Worm (Caenorhabditis elegans) whole organism, young adult: ENCODE results near the gene orai-1.

Experiments used
- B0035.1 ChIP-seq: sonication (generic microtip); optimal IDR thresholded peaks from 2 replicates; lab custom pipeline; 2016; ENCODE audit warnings: missing genetic modification characterization, mild to moderate bottlenecking, missing compliant biosample characterization, missing genotype, missing genetic modification reagents
- B0336.3 ChIP-seq: fragments of 200-800 bp; sonication (Bioruptor generic); IDR thresholded peaks from 2 replicates; pipeline ENCODE4 v1.3.6; 2022; ENCODE audit warnings: missing genetic modification characterization, missing compliant biosample characterization
- C06A6.2 ChIP-seq: fragments of 200-800 bp; sonication (Bioruptor generic); conservative IDR thresholded peaks from 2 replicates; pipeline ENCODE4 v1.3.6; 2022; ENCODE audit warnings: missing genetic modification characterization, missing compliant biosample characterization
- F10E7.11 ChIP-seq: sonication (generic microtip); optimal IDR thresholded peaks from 2 replicates; lab custom pipeline; 2017; ENCODE audit warnings: mild to moderate bottlenecking, missing genetic modification characterization, moderate library complexity, missing compliant biosample characterization
- F33H1.4 ChIP-seq: fragments of 200-800 bp; sonication (Bioruptor generic); IDR thresholded peaks from 2 replicates; pipeline ENCODE4 v1.3.6; 2022; ENCODE audit warnings: missing genetic modification reagents, missing genetic modification characterization, missing compliant biosample characterization
- F37B4.10 ChIP-seq: fragments of 200-800 bp; sonication (Bioruptor generic); IDR thresholded peaks from 2 replicates; pipeline ENCODE4 v1.3.6; 2022; ENCODE audit warnings: missing genetic modification characterization, missing compliant biosample characterization
- F57C9.4 ChIP-seq: sonication (generic microtip); optimal IDR thresholded peaks from 2 replicates; lab custom pipeline; 2017; ENCODE audit warnings: mild to moderate bottlenecking, missing genetic modification characterization, missing compliant biosample characterization
- K12H6.12 ChIP-seq: fragments of 200-800 bp; sonication (Bioruptor generic); optimal IDR thresholded peaks from 2 replicates; lab custom pipeline; 2018; ENCODE audit warnings: mild to moderate bottlenecking, missing genetic modification characterization, missing compliant biosample characterization
- Y53G8AR.9 ChIP-seq: fragments of 200-800 bp; sonication (Bioruptor generic); conservative IDR thresholded peaks from 2 replicates; pipeline ENCODE4 v1.3.6; 2022; ENCODE audit warnings: missing genetic modification reagents, missing genetic modification characterization, missing compliant biosample characterization
- Y56A3A.18 ChIP-seq: fragments of 200-800 bp; sonication (Bioruptor generic); IDR thresholded peaks from 2 replicates; pipeline ENCODE4 v1.3.6; 2022; ENCODE audit warnings: missing genetic modification reagents, missing genetic modification characterization, missing compliant biosample characterization
- Y67H2A.10 ChIP-seq: fragments of 200-800 bp; sonication (Bioruptor generic); conservative IDR thresholded peaks from 2 replicates; pipeline ENCODE4 v1.3.6; 2022; ENCODE audit warnings: missing genetic modification reagents, missing genetic modification characterization, missing compliant biosample characterization
- Y79H2A.3 ChIP-seq: fragments of 200-800 bp; sonication (Bioruptor generic); conservative IDR thresholded peaks from 2 replicates; pipeline ENCODE4 v1.3.6; 2022; ENCODE audit warnings: missing genetic modification reagents, missing genetic modification characterization, missing compliant biosample characterization
- ccch-3 ChIP-seq: fragments of 200-800 bp; sonication (Bioruptor generic); optimal IDR thresholded peaks from 2 replicates; lab custom pipeline; 2018; ENCODE audit warnings: mild to moderate bottlenecking, missing genetic modification characterization, missing compliant biosample characterization
- cebp-1 ChIP-seq, 2 experiments: fragments of 200-800 bp in 1 of 2; sonication (Bioruptor generic) in 1 of 2; sonication (generic microtip) in 1 of 2; IDR thresholded peaks in 1 of 2; optimal IDR thresholded peaks in 1 of 2; 2 replicates each; pipeline versions ENCODE4 v1.3.6 to Lab custom; 2017 to 2022; ENCODE audit warnings: missing compliant biosample characterization in 2 of 2, missing genetic modification characterization in 2 of 2, mild to moderate bottlenecking in 1 of 2, missing genetic modification reagents in 1 of 2, moderate library complexity in 1 of 2
- ceh-79 ChIP-seq: sonication (generic microtip); optimal IDR thresholded peaks from 2 replicates; lab custom pipeline; 2017; ENCODE audit warnings: mild to moderate bottlenecking, missing genetic modification characterization, missing compliant biosample characterization
- chd-7 ChIP-seq: sonication (generic microtip); optimal IDR thresholded peaks from 2 replicates; lab custom pipeline; 2016; ENCODE audit warnings: mild to moderate bottlenecking, missing genetic modification characterization, moderate library complexity, missing compliant biosample characterization
- dpl-1 ChIP-seq: fragments of 150-350 bp; optimal IDR thresholded peaks from 2 replicates; lab custom pipeline; 2014; ENCODE audit warnings: missing biosample characterization, missing genetic modification reagents, missing genetic modification characterization
- egl-44 ChIP-seq: fragments of 200-800 bp; sonication (Bioruptor generic); IDR thresholded peaks from 2 replicates; pipeline ENCODE4 v1.3.6; 2022; ENCODE audit warnings: missing genetic modification reagents, missing genetic modification characterization, missing compliant biosample characterization
- ets-4 ChIP-seq: fragments of 200-800 bp; sonication (Bioruptor generic); optimal IDR thresholded peaks from 2 replicates; lab custom pipeline; 2018; ENCODE audit warnings: mild to moderate bottlenecking, missing genetic modification characterization, missing compliant biosample characterization
- fkh-3 ChIP-seq: sonication (generic microtip); optimal IDR thresholded peaks from 2 replicates; lab custom pipeline; 2016; ENCODE audit warnings: mild to moderate bottlenecking, missing genetic modification characterization, missing compliant biosample characterization
- him-1 ChIP-seq: sonication (generic microtip); optimal IDR thresholded peaks from 2 replicates; lab custom pipeline; 2016; ENCODE audit warnings: missing genotype, missing genetic modification reagents, missing genetic modification characterization, missing compliant biosample characterization
- hlh-12 ChIP-seq: sonication (generic microtip); optimal IDR thresholded peaks from 2 replicates; lab custom pipeline; 2016; ENCODE audit warnings: missing genetic modification characterization, missing compliant biosample characterization
- hmg-1.2 ChIP-seq: fragments of 200-800 bp; sonication (Bioruptor generic); IDR thresholded peaks from 2 replicates; pipeline ENCODE4 v1.3.6; 2022; ENCODE audit warnings: missing genetic modification reagents, missing genetic modification characterization, missing compliant biosample characterization
- hmg-20 ChIP-seq: fragments of 200-800 bp; sonication (Bioruptor generic); IDR thresholded peaks from 2 replicates; pipeline ENCODE4 v1.3.6; 2022; ENCODE audit warnings: missing genetic modification reagents, missing genetic modification characterization, missing compliant biosample characterization
- lag-1 ChIP-seq: fragments of 200-800 bp; sonication (Bioruptor generic); IDR thresholded peaks from 2 replicates; pipeline ENCODE4 v1.3.6; 2022; ENCODE audit warnings: missing genetic modification reagents, missing genetic modification characterization, missing compliant biosample characterization
- let-607 ChIP-seq, 2 experiments: fragments of 200-800 bp in 1 of 2; sonication (Bioruptor generic) in 1 of 2; sonication (generic microtip) in 1 of 2; optimal IDR thresholded peaks; 2 replicates each; lab custom pipeline; 2016 to 2018; ENCODE audit warnings: mild to moderate bottlenecking in 2 of 2, missing compliant biosample characterization in 2 of 2, missing genetic modification characterization in 2 of 2, moderate library complexity in 2 of 2, missing genotype in 1 of 2
- lin-35 ChIP-seq, 3 experiments: fragments of 150-350 bp in 2 of 3; sonication (generic microtip) in 1 of 3; optimal IDR thresholded peaks; 2 replicates each; lab custom pipeline; 2014 to 2018; ENCODE audit warnings: missing biosample characterization in 3 of 3, missing genetic modification characterization in 3 of 3, missing genetic modification reagents in 3 of 3
- lin-40 ChIP-seq: sonication (generic microtip); optimal IDR thresholded peaks from 2 replicates; lab custom pipeline; 2016; ENCODE audit warnings: missing genetic modification characterization, mild to moderate bottlenecking, missing compliant biosample characterization, missing genotype, missing genetic modification reagents
- lin-54 ChIP-seq: fragments of 200-800 bp; sonication (Bioruptor generic); optimal IDR thresholded peaks from 2 replicates; lab custom pipeline; 2018; ENCODE audit warnings: mild to moderate bottlenecking, missing genetic modification characterization, missing compliant biosample characterization
- lsl-1 ChIP-seq: fragments of 200-800 bp; sonication (Bioruptor generic); optimal IDR thresholded peaks from 2 replicates; lab custom pipeline; 2018; ENCODE audit warnings: mild to moderate bottlenecking, missing genetic modification characterization, moderate library complexity, missing compliant biosample characterization
- lsy-27 ChIP-seq: sonication (generic microtip); optimal IDR thresholded peaks from 2 replicates; lab custom pipeline; 2017; ENCODE audit warnings: missing genetic modification characterization, mild to moderate bottlenecking, missing compliant biosample characterization, antibody characterized with exemption, missing genotype, borderline replicate concordance; ENCODE audit not compliant: insufficient read depth
- madf-3 ChIP-seq: fragments of 200-800 bp; sonication (Bioruptor generic); IDR thresholded peaks from 2 replicates; pipeline ENCODE4 v1.3.6; 2022; ENCODE audit warnings: missing genetic modification reagents, missing genetic modification characterization, missing compliant biosample characterization
- madf-6 ChIP-seq: fragments of 200-800 bp; sonication (Bioruptor generic); IDR thresholded peaks from 2 replicates; pipeline ENCODE4 v1.3.6; 2022; ENCODE audit warnings: missing genetic modification reagents, missing genetic modification characterization, missing compliant biosample characterization
- mcd-1 ChIP-seq: fragments of 200-800 bp; sonication (Bioruptor generic); IDR thresholded peaks from 2 replicates; pipeline ENCODE4 v1.3.6; 2022; ENCODE audit warnings: missing genetic modification reagents, missing genetic modification characterization, missing compliant biosample characterization
- nfyb-1 ChIP-seq: fragments of 200-800 bp; sonication (Bioruptor generic); IDR thresholded peaks from 2 replicates; pipeline ENCODE4 v1.3.6; 2022; ENCODE audit warnings: missing genetic modification reagents, missing genetic modification characterization, missing compliant biosample characterization
- nhr-90 ChIP-seq: sonication (generic microtip); optimal IDR thresholded peaks from 2 replicates; lab custom pipeline; 2016; ENCODE audit warnings: missing genotype, mild to moderate bottlenecking, missing genetic modification characterization, missing compliant biosample characterization
- repo-1 ChIP-seq: sonication (generic microtip); optimal IDR thresholded peaks from 2 replicates; lab custom pipeline; 2017; ENCODE audit warnings: mild to moderate bottlenecking, missing genetic modification characterization, missing compliant biosample characterization
- tbp1 ChIP-seq: fragments of 200-800 bp; sonication (Bioruptor generic); optimal IDR thresholded peaks from 2 replicates; lab custom pipeline; 2018; ENCODE audit warnings: mild to moderate bottlenecking, missing genetic modification characterization, missing compliant biosample characterization
- ztf-26 ChIP-seq: sonication (generic microtip); optimal IDR thresholded peaks from 2 replicates; lab custom pipeline; 2017; ENCODE audit warnings: missing genetic modification characterization, missing compliant biosample characterization
- ztf-28 ChIP-seq: fragments of 200-800 bp; sonication (Bioruptor generic); IDR thresholded peaks from 2 replicates; pipeline ENCODE4 v1.3.6; 2022; ENCODE audit warnings: missing genetic modification reagents, missing genetic modification characterization, missing compliant biosample characterization

The orai-1 gene

ce11 chrIII:641759-642158 lies 4.8 kb upstream of the orai-1 start, which contains the start of gene W06E11.1:
TSS of gene W06E11.1 (plus strand) at chrIII:642059.
- TF ChIP-seq him-1 (tag; lab: Kevin White, UChicago) (no peak), ztf-28 (GFP tag; lab: Robert Waterston, UW) (no peak), madf-3 (GFP tag; lab: Robert Waterston, UW) (no peak), lin-54 (no peak), tbp1 (no peak), F10E7.11 (tag; lab: Kevin White, UChicago) (no peak), lin-40 (tag; lab: Kevin White, UChicago) (no peak)

- TF ChIP-seq lsy-27 (tag; lab: Kevin White, UChicago): no peak
- no peak for TF ChIP-seq nhr-90
- TF ChIP-seq B0035.1: no peak
- TF ChIP-seq mcd-1: no peak
- no peak for TF ChIP-seq nfyb-1 (GFP tag; lab: Robert Waterston, UW)
- TF ChIP-seq K12H6.12: no peak
- no peak for TF ChIP-seq Y67H2A.10 (GFP tag; lab: Robert Waterston, UW)
- no peak for TF ChIP-seq madf-6 (GFP tag; lab: Robert Waterston, UW)
- TF ChIP-seq chd-7 (tag; lab: Kevin White, UChicago): no peak
- TF ChIP-seq ceh-79: no peak
- no peak for TF ChIP-seq lag-1 (GFP tag; lab: Robert Waterston, UW)
- no peak for TF ChIP-seq C06A6.2 (GFP tag; lab: Robert Waterston, UW)
- no peak for TF ChIP-seq ets-4 (GFP tag; lab: Kevin White, UChicago)
- TF ChIP-seq tbp1: no peak
- TF ChIP-seq Y79H2A.3 (GFP tag; lab: Robert Waterston, UW): no peak
- no peak for TF ChIP-seq Y53G8AR.9 (GFP tag; lab: Robert Waterston, UW)
- TF ChIP-seq repo-1 (tag; lab: Kevin White, UChicago): no peak
- no peak for TF ChIP-seq B0336.3 (GFP tag; lab: Robert Waterston, UW)
- no peak for TF ChIP-seq F37B4.10 (GFP tag; lab: Robert Waterston, UW)
- TF ChIP-seq fkh-3 (tag; lab: Kevin White, UChicago): no peak
- TF ChIP-seq, all 124 proteins: peak for 0
Measured at ce11 chrIII:644660-645059, 1.9 kb upstream of the orai-1 start.

- TF ChIP-seq hmg-1.2 (GFP tag; lab: Robert Waterston, UW): peak; percentile 69; the same call in 1 of the 2 replicates
- no peak for TF ChIP-seq egl-44 (GFP tag; lab: Robert Waterston, UW)
- TF ChIP-seq repo-1 (tag; lab: Kevin White, UChicago): no peak
- peak in 1 of 2 experiments; percentile 45 for TF ChIP-seq let-607 (tag; optimal IDR thresholded peaks at IDR 0.05; lab: Kevin White, UChicago)
Measured at ce11 chrIII:647248-647647, 694 bp downstream of the orai-1 start.

DNA sequence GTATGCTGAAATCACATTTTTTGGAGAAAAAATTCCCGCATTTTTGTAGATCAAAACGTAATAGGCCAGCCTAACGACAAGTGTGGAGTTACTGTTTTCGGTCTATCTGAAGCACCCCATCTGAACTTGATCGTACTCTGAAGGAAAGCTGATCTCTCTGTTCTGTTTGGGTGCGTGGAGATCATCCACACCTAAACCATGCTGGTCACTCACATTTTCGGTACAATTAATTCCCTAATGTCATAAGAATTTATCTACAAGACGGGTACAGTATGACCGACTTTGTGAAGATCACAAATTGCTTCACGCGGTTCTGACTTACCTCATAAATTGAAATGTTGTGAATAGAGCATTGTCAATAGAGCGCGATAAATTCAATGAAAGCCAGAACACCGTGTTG lies 3.4 kb downstream of the orai-1 start:
- TF ChIP-seq ccch-3 (no peak), dpl-1 (no peak), lsl-1 (GFP tag; lab: Kevin White, UChicago) (no peak), lin-35 (GFP tag; optimal IDR thresholded peaks at IDR 0.05; lab: Kevin White, UChicago) (no peak), F57C9.4 (no peak), Y56A3A.18 (no peak), hmg-20 (GFP tag; lab: Robert Waterston, UW) (no peak), fkh-3 (tag; lab: Kevin White, UChicago) (no peak), ztf-26 (tag; lab: Kevin White, UChicago) (no peak), cebp-1 (GFP tag; IDR thresholded peaks at IDR 0.05; lab: Robert Waterston, UW) (no peak), cebp-1 (tag; optimal IDR thresholded peaks at IDR 0.05; lab: Kevin White, UChicago) (no peak), hlh-12 (tag; lab: Kevin White, UChicago) (no peak), hmg-1.2 (GFP tag; lab: Robert Waterston, UW) (no peak), nfyb-1 (GFP tag; lab: Robert Waterston, UW) (no peak), lag-1 (GFP tag; lab: Robert Waterston, UW) (no peak), F33H1.4 (GFP tag; lab: Robert Waterston, UW) (no peak)
